Fruit fly (Drosophila melanogaster) whole organism, embryonic: ENCODE results near the gene CG42693.

Experiments
- Atf6 ChIP-seq: fragments of 200-800 bp; sonication (Bioruptor generic); IDR thresholded peaks from 2 replicates; pipeline ENCODE4 v1.3.6; 2022; ENCODE audit warnings: missing biosample characterization, missing genetic modification characterization
- CG1024 ChIP-seq: fragments of 200-800 bp; sonication (Bioruptor generic); IDR thresholded peaks from 2 replicates; pipeline ENCODE4 v1.3.6; 2022; ENCODE audit warnings: missing biosample characterization, missing genetic modification characterization
- CG10366 ChIP-seq: fragments of 200-800 bp; sonication (Bioruptor generic); IDR thresholded peaks from 2 replicates; pipeline ENCODE4 v1.3.6; 2022; ENCODE audit warnings: missing biosample characterization, missing genetic modification characterization
- CG10543 ChIP-seq: fragments of 200-800 bp; sonication (Bioruptor generic); optimal IDR thresholded peaks from 3 replicates; lab custom pipeline; 2017; ENCODE audit warnings: missing biosample characterization, mild to moderate bottlenecking, missing genetic modification characterization, moderate library complexity
- CG10654 ChIP-seq: fragments of 200-800 bp; sonication (Bioruptor generic); optimal IDR thresholded peaks from 2 replicates; lab custom pipeline; 2016; ENCODE audit warnings: missing biosample characterization, missing genetic modification characterization
- CG12071 ChIP-seq: fragments of 200-800 bp; sonication (Bioruptor generic); optimal IDR thresholded peaks from 3 replicates; lab custom pipeline; 2018; ENCODE audit warnings: missing biosample characterization, mild to moderate bottlenecking, missing genetic modification characterization
- CG14965 ChIP-seq: fragments of 200-800 bp; sonication (Bioruptor generic); optimal IDR thresholded peaks from 2 replicates; lab custom pipeline; 2016; ENCODE audit warnings: missing biosample characterization, missing genetic modification characterization, borderline replicate concordance
- CG16863 ChIP-seq: fragments of 200-800 bp; sonication (Bioruptor generic); optimal IDR thresholded peaks from 3 replicates; lab custom pipeline; 2016; ENCODE audit warnings: missing biosample characterization, missing genetic modification characterization
- CG18011 ChIP-seq: fragments of 200-800 bp; sonication (Bioruptor generic); optimal IDR thresholded peaks from 2 replicates; lab custom pipeline; 2017; ENCODE audit warnings: missing biosample characterization, missing genetic modification characterization, mild to moderate bottlenecking, moderate library complexity, missing genotype
- CG1832 ChIP-seq: fragments of 200-800 bp; sonication (Bioruptor generic); optimal IDR thresholded peaks from 2 replicates; lab custom pipeline; 2017; ENCODE audit warnings: missing biosample characterization, mild to moderate bottlenecking, missing genetic modification characterization, inconsistent platforms
- CG18764 ChIP-seq: fragments of 200-800 bp; sonication (Bioruptor generic); optimal IDR thresholded peaks from 3 replicates; lab custom pipeline; 2016; ENCODE audit warnings: missing biosample characterization, missing genetic modification characterization
- CG33557 ChIP-seq: fragments of 200-800 bp; sonication (Bioruptor generic); optimal IDR thresholded peaks from 2 replicates; lab custom pipeline; 2019; ENCODE audit warnings: missing biosample characterization, mild to moderate bottlenecking, missing genetic modification characterization, moderate library complexity
- CG34376 ChIP-seq: fragments of 200-800 bp; sonication (Bioruptor generic); optimal IDR thresholded peaks from 2 replicates; lab custom pipeline; 2018; ENCODE audit warnings: missing biosample characterization, mild to moderate bottlenecking, missing genetic modification characterization
- CG4617 ChIP-seq: fragments of 200-800 bp; sonication (Bioruptor generic); optimal IDR thresholded peaks from 3 replicates; lab custom pipeline; 2016; ENCODE audit warnings: missing biosample characterization, missing genetic modification characterization, borderline replicate concordance
- CG7928 ChIP-seq: fragments of 200-800 bp; sonication (Bioruptor generic); optimal IDR thresholded peaks from 2 replicates; lab custom pipeline; 2017; ENCODE audit warnings: missing biosample characterization, mild to moderate bottlenecking, missing genetic modification characterization
- CG7987 ChIP-seq: fragments of 200-800 bp; sonication (Bioruptor generic); optimal IDR thresholded peaks from 2 replicates; lab custom pipeline; 2018; ENCODE audit warnings: missing biosample characterization, mild to moderate bottlenecking, missing genetic modification characterization, moderate library complexity
- CG8359 ChIP-seq: fragments of 200-800 bp; sonication (Bioruptor generic); optimal IDR thresholded peaks from 2 replicates; lab custom pipeline; 2017; ENCODE audit warnings: missing biosample characterization, mild to moderate bottlenecking, missing genetic modification characterization, borderline replicate concordance
- CG8765 ChIP-seq: fragments of 200-800 bp; sonication (Bioruptor generic); IDR thresholded peaks from 2 replicates; pipeline ENCODE4 v1.3.6; 2022; ENCODE audit warnings: missing biosample characterization, missing genetic modification characterization
- Chrac-16 ChIP-seq: fragments of 200-800 bp; sonication (Bioruptor generic); optimal IDR thresholded peaks from 3 replicates; lab custom pipeline; 2016; ENCODE audit warnings: missing biosample characterization, missing genetic modification characterization
- D19A ChIP-seq: fragments of 200-800 bp; optimal IDR thresholded peaks from 3 replicates; lab custom pipeline; 2019; ENCODE audit warnings: missing biosample characterization, mild to moderate bottlenecking, missing genetic modification characterization, moderate library complexity
- Deaf1 ChIP-seq: fragments of 200-800 bp; optimal IDR thresholded peaks from 3 replicates; lab custom pipeline; 2019; ENCODE audit warnings: missing biosample characterization, mild to moderate bottlenecking, missing genetic modification characterization, moderate library complexity
- Dip3 ChIP-seq: fragments of 200-800 bp; sonication (Bioruptor generic); optimal IDR thresholded peaks from 3 replicates; lab custom pipeline; 2016; ENCODE audit warnings: missing biosample characterization, missing genetic modification characterization
- Ets65A ChIP-seq: fragments of 200-800 bp; sonication (Bioruptor generic); peaks from one replicate; lab custom pipeline; 2016; ENCODE audit warnings: missing biosample characterization, missing genetic modification characterization
- GATAe ChIP-seq: fragments of 200-800 bp; sonication (Bioruptor generic); conservative IDR thresholded peaks from 2 replicates; pipeline ENCODE4 v1.3.6; 2022; ENCODE audit warnings: missing biosample characterization, missing genetic modification characterization
- H15 ChIP-seq: fragments of 200-800 bp; sonication (Bioruptor generic); IDR thresholded peaks from 3 replicates; pipeline ENCODE4 v1.3.6; 2022; ENCODE audit warnings: missing biosample characterization, missing genetic modification characterization
- HmgZ ChIP-seq: fragments of 200-800 bp; sonication (Bioruptor generic); optimal IDR thresholded peaks from 2 replicates; lab custom pipeline; 2018; ENCODE audit warnings: missing biosample characterization, mild to moderate bottlenecking, missing genetic modification characterization
- Oaz ChIP-seq: fragments of 200-800 bp; sonication (Bioruptor generic); IDR thresholded peaks from 2 replicates; pipeline ENCODE4 v1.3.6; 2022; ENCODE audit warnings: missing biosample characterization, missing genetic modification characterization
- PHDP ChIP-seq: fragments of 200-800 bp; sonication (Bioruptor generic); optimal IDR thresholded peaks from 3 replicates; lab custom pipeline; 2018; ENCODE audit warnings: missing biosample characterization, mild to moderate bottlenecking, missing genetic modification characterization, moderate library complexity
- Pdp1 ChIP-seq, 2 experiments: fragments of 200-800 bp; sonication (Bioruptor generic); optimal IDR thresholded peaks; 3 replicates each; lab custom pipeline; 2016; ENCODE audit warnings: missing biosample characterization in 2 of 2, missing genetic modification characterization in 2 of 2, mild to moderate bottlenecking in 1 of 2, moderate library complexity in 1 of 2
- Sin3A ChIP-seq: fragments of >200 bp; optimal IDR thresholded peaks from 2 replicates; lab custom pipeline; 2018
- Tbp ChIP-seq: fragments of >200 bp; optimal IDR thresholded peaks from 2 replicates; lab custom pipeline; 2018; ENCODE audit warnings: missing biosample characterization, missing genetic modification characterization
- cas ChIP-seq: fragments of 200-800 bp; sonication (Bioruptor generic); IDR thresholded peaks from 2 replicates; pipeline ENCODE4 v1.3.6; 2022; ENCODE audit warnings: missing biosample characterization, missing genetic modification characterization
- caup ChIP-seq: fragments of 200-800 bp; sonication (Bioruptor generic); optimal IDR thresholded peaks from 3 replicates; lab custom pipeline; 2017; ENCODE audit warnings: missing biosample characterization, mild to moderate bottlenecking, missing genetic modification characterization, moderate library complexity; ENCODE audit not compliant: severe bottlenecking
- chn ChIP-seq: fragments of 200-800 bp; sonication (Bioruptor generic); optimal IDR thresholded peaks from 2 replicates; lab custom pipeline; 2016; ENCODE audit warnings: missing biosample characterization, missing genetic modification characterization
- fd64A ChIP-seq: fragments of 200-800 bp; sonication (Bioruptor generic); optimal IDR thresholded peaks from 3 replicates; lab custom pipeline; 2018; ENCODE audit warnings: missing biosample characterization, mild to moderate bottlenecking, missing genetic modification characterization
- gfzf ChIP-seq: fragments of 200-800 bp; sonication (Bioruptor generic); optimal IDR thresholded peaks from 2 replicates; lab custom pipeline; 2016; ENCODE audit warnings: missing biosample characterization, mild to moderate bottlenecking, missing genetic modification characterization, moderate library complexity
- gt ChIP-seq: fragments of 200-800 bp; sonication (Bioruptor generic); IDR thresholded peaks from 2 replicates; pipeline ENCODE4 v1.3.6; 2022; ENCODE audit warnings: missing biosample characterization, missing genetic modification characterization
- hbn ChIP-seq: fragments of 200-800 bp; sonication (Bioruptor generic); IDR thresholded peaks from 2 replicates; pipeline ENCODE4 v1.3.6; 2022; ENCODE audit warnings: missing biosample characterization, missing genetic modification characterization; ENCODE audit not compliant: partially characterized antibody
- hkb ChIP-seq, 2 experiments: fragments of 200-800 bp in 1 of 2; fragments of >200 bp in 1 of 2; sonication (Bioruptor generic) in 1 of 2; IDR thresholded peaks in 1 of 2; optimal IDR thresholded peaks in 1 of 2; 2 replicates each; pipeline versions ENCODE4 v1.3.6 to Lab custom; 2017 to 2022; ENCODE audit warnings: missing biosample characterization in 1 of 2, missing genetic modification characterization in 1 of 2
- mld ChIP-seq: fragments of 200-800 bp; sonication (Bioruptor generic); IDR thresholded peaks from 3 replicates; pipeline ENCODE4 v1.3.6; 2022; ENCODE audit warnings: missing biosample characterization, missing genetic modification characterization; ENCODE audit not compliant: partially characterized antibody
- nerfin-1 ChIP-seq: fragments of 200-800 bp; sonication (Bioruptor generic); optimal IDR thresholded peaks from 3 replicates; lab custom pipeline; 2019; ENCODE audit warnings: missing biosample characterization, mild to moderate bottlenecking, missing genetic modification characterization, moderate library complexity
- org-1 ChIP-seq: fragments of 200-800 bp; sonication (Bioruptor generic); optimal IDR thresholded peaks from 2 replicates; lab custom pipeline; 2017; ENCODE audit warnings: missing biosample characterization, missing genetic modification characterization
- phol ChIP-seq: fragments of 200-800 bp; sonication (Bioruptor generic); optimal IDR thresholded peaks from 3 replicates; lab custom pipeline; 2018; ENCODE audit warnings: missing biosample characterization, mild to moderate bottlenecking, missing genetic modification characterization, moderate library complexity
- prd ChIP-seq, 3 experiments: fragments of >200 bp in 2 of 3; fragments of 200-800 bp in 1 of 3; sonication (Bioruptor generic) in 1 of 3; optimal IDR thresholded peaks in 2 of 3; IDR thresholded peaks in 1 of 3; 2 replicates in 2 of 3; 3 replicates in 1 of 3; pipeline versions ENCODE4 v1.3.6 to Lab custom; 2017 to 2022; ENCODE audit warnings: missing biosample characterization in 1 of 3, missing genetic modification characterization in 1 of 3
- slbo ChIP-seq: fragments of 200-800 bp; sonication (Bioruptor generic); IDR thresholded peaks from 2 replicates; pipeline ENCODE4 v1.3.6; 2022; ENCODE audit warnings: missing biosample characterization, missing genetic modification characterization
- slp2 ChIP-seq: fragments of 200-800 bp; sonication (Bioruptor generic); optimal IDR thresholded peaks from 2 replicates; lab custom pipeline; 2016; ENCODE audit warnings: missing biosample characterization, missing genetic modification characterization
- sob ChIP-seq: fragments of 200-800 bp; sonication (Bioruptor generic); IDR thresholded peaks from 2 replicates; pipeline ENCODE4 v1.3.6; 2022; ENCODE audit warnings: missing biosample characterization, missing genetic modification characterization
- ssp ChIP-seq: fragments of 200-800 bp; sonication (Bioruptor generic); IDR thresholded peaks from 2 replicates; pipeline ENCODE4 v1.3.6; 2022; ENCODE audit warnings: missing biosample characterization, missing genetic modification characterization
- sug ChIP-seq: fragments of 200-800 bp; optimal IDR thresholded peaks from 2 replicates; lab custom pipeline; 2019; ENCODE audit warnings: missing biosample characterization, mild to moderate bottlenecking, missing genetic modification characterization, moderate library complexity
- ttk ChIP-seq: fragments of 200-800 bp; sonication (Bioruptor generic); IDR thresholded peaks from 2 replicates; pipeline ENCODE4 v2.1.2; 2022; ENCODE audit warnings: missing biosample characterization, missing genetic modification characterization
- wor ChIP-seq: fragments of 200-800 bp; sonication (Bioruptor generic); IDR thresholded peaks from 2 replicates; pipeline ENCODE4 v1.3.6; 2022; ENCODE audit warnings: missing biosample characterization, missing genetic modification characterization

Gene CG42693

dm6 chr3R:31721958-31722357 lies 13.8 kb upstream of the CG42693 start (continued):
- TF ChIP-seq prd (optimal IDR thresholded peaks at IDR 0.05; lab: Kevin White, UChicago) (no peak), prd (GFP tag; IDR thresholded peaks at IDR 0.05; lab: Robert Waterston, UW) (0 out of 3 replicates have a peak, but pooled peaks have one; percentile 7), sug (no peak), org-1 (no peak), gfzf (GFP tag; lab: Kevin White, UChicago) (no peak), PHDP (tag; lab: Kevin White, UChicago) (peak; percentile 13), Oaz (GFP tag; lab: Robert Waterston, UW) (no peak), CG1024 (no peak), HmgZ (tag; lab: Kevin White, UChicago) (peak; percentile 27), slbo (GFP tag; lab: Robert Waterston, UW) (no peak), Atf6 (no peak), nerfin-1 (tag; lab: Kevin White, UChicago) (no peak), Tbp (GFP tag; lab: Kevin White, UChicago) (no peak), wor (no peak), H15 (GFP tag; lab: Robert Waterston, UW) (no peak), Chrac-16 (GFP tag; lab: Kevin White, UChicago) (no peak), CG14965 (no peak), cas (no peak), Ets65A (GFP tag; lab: Kevin White, UChicago) (no peak), Pdp1 (GFP tag; optimal IDR thresholded peaks at IDR 0.05; lab: Kevin White, UChicago) (no peak), ssp (GFP tag; lab: Robert Waterston, UW) (no peak), hbn (no peak), sob (GFP tag; lab: Robert Waterston, UW) (0 out of 2 replicates have a peak, but pooled peaks have one; percentile 23), GATAe (GFP tag; lab: Robert Waterston, UW) (no peak), CG33557 (no peak), CG34376 (GFP tag; lab: Kevin White, UChicago) (no peak), slp2 (GFP tag; lab: Kevin White, UChicago) (no peak), CG12071 (GFP tag; lab: Kevin White, UChicago) (peak; percentile 8), CG8765 (GFP tag; lab: Robert Waterston, UW) (no peak), ttk (GFP tag; lab: Robert Waterston, UW) (peak; percentile 44; the same call in 1 of the 2 replicates), chn (GFP tag; lab: Kevin White, UChicago) (no peak), CG10543 (peak; percentile 69), CG10366 (no peak), CG4617 (no peak), gt (GFP tag; lab: Robert Waterston, UW) (no peak), fd64A (GFP tag; lab: Kevin White, UChicago) (no peak), CG7928 (no peak), Sin3A (lab: Kevin White, UChicago) (no peak), D19A (tag; lab: Kevin White, UChicago) (no peak), mld (GFP tag; lab: Robert Waterston, UW) (no peak), CG7987 (GFP tag; lab: Kevin White, UChicago) (no peak), CG16863 (GFP tag; lab: Kevin White, UChicago) (no peak), Dip3 (GFP tag; lab: Kevin White, UChicago) (no peak), CG18764 (no peak), Deaf1 (tag; lab: Kevin White, UChicago) (no peak), phol (tag; lab: Kevin White, UChicago) (no peak), caup (GFP tag; lab: Kevin White, UChicago) (no peak), CG10654 (GFP tag; lab: Kevin White, UChicago) (no peak), CG8359 (GFP tag; lab: Kevin White, UChicago) (no peak), CG18011 (GFP tag; lab: Kevin White, UChicago) (no peak), CG1832 (GFP tag; lab: Kevin White, UChicago) (peak; percentile 28), hkb (optimal IDR thresholded peaks at IDR 0.05; lab: Kevin White, UChicago) (no peak), hkb (GFP tag; IDR thresholded peaks at IDR 0.05; lab: Robert Waterston, UW) (no peak)
